Worm (Caenorhabditis elegans): ENCODE data around the gene pax-3.

- no peak for TF ChIP-seq ZK546.5 (tag; optimal IDR thresholded peaks at IDR 0.05)
- no peak for TF ChIP-seq mbf-1 (tag; optimal IDR thresholded peaks at IDR 0.05)
- TF ChIP-seq egl-27 (tag; optimal IDR thresholded peaks at IDR 0.05) = no peak
- TF ChIP-seq lin-11 (tag; optimal IDR thresholded peaks at IDR 0.05) = no peak
- TF ChIP-seq ztf-4 (tag; optimal IDR thresholded peaks at IDR 0.05) = no peak
- TF ChIP-seq lsy-2 (tag; optimal IDR thresholded peaks at IDR 0.05) = no peak
- TF ChIP-seq unc-62 (GFP tag; optimal IDR thresholded peaks at IDR 0.05) = no peak
- TF ChIP-seq ceh-82 (tag; optimal IDR thresholded peaks at IDR 0.05) = no peak
- TF ChIP-seq nhr-129 (tag; optimal IDR thresholded peaks at IDR 0.05) = no peak
- TF ChIP-seq nhr-237 (tag; optimal IDR thresholded peaks at IDR 0.05) = no peak
Measured at ce11 chrII:10131760-10132159, 14.6 kb upstream of the pax-3 start, which contains the start of gene F27E5.5.

All from whole organism, L2 larva.